Fruit fly (Drosophila melanogaster): ENCODE measurements around the gene CG43115.

The CG43115 gene

dm6 chrX:6020254-6020653 lies 46.0 kb downstream of the CG43115 start (continued):
- TF ChIP-seq Jarid2 (GFP tag; optimal IDR thresholded peaks at IDR 0.05) (no peak), CG10267 (tag; optimal IDR thresholded peaks at IDR 0.05) (no peak)

Measured in whole organism, embryonic.